Fruit fly (Drosophila melanogaster) whole organism, embryonic: Measurements from ENCODE around the gene DopEcR.
A peak's percentile ranks its signal among the peaks of the same experiment; 100 is the strongest.

Source experiments
- Ada2b ChIP-seq: fragments of 200-800 bp; sonication (Bioruptor generic); IDR thresholded peaks from 2 replicates; pipeline ENCODE4 v1.3.6; 2022; ENCODE audit warnings: missing biosample characterization, missing genetic modification characterization
- Bdp1 ChIP-seq: fragments of 200-800 bp; sonication (Bioruptor generic); optimal IDR thresholded peaks from 3 replicates; lab custom pipeline; 2016; ENCODE audit warnings: missing biosample characterization, missing genetic modification characterization
- Blimp-1 ChIP-seq: fragments of 200-800 bp; sonication (Bioruptor generic); optimal IDR thresholded peaks from 3 replicates; lab custom pipeline; 2018; ENCODE audit warnings: missing biosample characterization, missing genetic modification characterization, mild to moderate bottlenecking, moderate library complexity, missing genetic modification reagents
- CG1024 ChIP-seq: fragments of 200-800 bp; sonication (Bioruptor generic); IDR thresholded peaks from 2 replicates; pipeline ENCODE4 v1.3.6; 2022; ENCODE audit warnings: missing biosample characterization, missing genetic modification characterization
- CG10565 ChIP-seq: fragments of 200-800 bp; sonication (Bioruptor generic); optimal IDR thresholded peaks from 3 replicates; lab custom pipeline; 2016; ENCODE audit warnings: missing biosample characterization, mild to moderate bottlenecking, missing genetic modification characterization
- CG11504 ChIP-seq: fragments of 200-800 bp; sonication (Bioruptor generic); optimal IDR thresholded peaks from 3 replicates; lab custom pipeline; 2019; ENCODE audit warnings: missing biosample characterization, mild to moderate bottlenecking, missing genetic modification characterization, moderate library complexity
- CG12104 ChIP-seq: fragments of 200-800 bp; sonication (Bioruptor generic); optimal IDR thresholded peaks from 3 replicates; lab custom pipeline; 2016; ENCODE audit warnings: missing biosample characterization, missing genetic modification characterization
- CG12219 ChIP-seq: fragments of 200-800 bp; sonication (Bioruptor generic); optimal IDR thresholded peaks from 3 replicates; lab custom pipeline; 2018; ENCODE audit warnings: missing biosample characterization, mild to moderate bottlenecking, missing genetic modification characterization
- CG1233 ChIP-seq: fragments of 200-800 bp; sonication (Bioruptor generic); optimal IDR thresholded peaks from 4 replicates; lab custom pipeline; 2018; ENCODE audit warnings: missing biosample characterization, mild to moderate bottlenecking, missing genetic modification characterization
- CG13624 ChIP-seq: fragments of 200-800 bp; sonication (Bioruptor generic); optimal IDR thresholded peaks from 2 replicates; lab custom pipeline; 2016; ENCODE audit warnings: missing biosample characterization, missing genetic modification characterization
- CG14860 ChIP-seq: fragments of 200-800 bp; sonication (Bioruptor generic); IDR thresholded peaks from 3 replicates; pipeline ENCODE4 v1.3.6; 2022; ENCODE audit warnings: missing biosample characterization, missing genetic modification characterization; ENCODE audit not compliant: partially characterized antibody
- CG14965 ChIP-seq: fragments of 200-800 bp; sonication (Bioruptor generic); optimal IDR thresholded peaks from 2 replicates; lab custom pipeline; 2016; ENCODE audit warnings: missing biosample characterization, missing genetic modification characterization, borderline replicate concordance
- CG15011 ChIP-seq: fragments of 200-800 bp; sonication (Bioruptor generic); optimal IDR thresholded peaks from 3 replicates; lab custom pipeline; 2018; ENCODE audit warnings: missing biosample characterization, mild to moderate bottlenecking, missing genetic modification characterization
- CG15601 ChIP-seq: fragments of 200-800 bp; sonication (Bioruptor generic); optimal IDR thresholded peaks from 3 replicates; lab custom pipeline; 2019; ENCODE audit warnings: missing biosample characterization, mild to moderate bottlenecking, missing genetic modification characterization, moderate library complexity
- CG1603 ChIP-seq: fragments of 200-800 bp; sonication (Bioruptor generic); optimal IDR thresholded peaks from 2 replicates; lab custom pipeline; 2019; ENCODE audit warnings: missing biosample characterization, mild to moderate bottlenecking, missing genetic modification characterization, moderate library complexity
- CG1792 ChIP-seq: fragments of 200-800 bp; sonication (Bioruptor generic); optimal IDR thresholded peaks from 2 replicates; lab custom pipeline; 2016; ENCODE audit warnings: missing biosample characterization, missing genetic modification characterization
- CG18764 ChIP-seq: fragments of 200-800 bp; sonication (Bioruptor generic); optimal IDR thresholded peaks from 3 replicates; lab custom pipeline; 2016; ENCODE audit warnings: missing biosample characterization, missing genetic modification characterization
- CG2678 ChIP-seq: fragments of 200-800 bp; sonication (Bioruptor generic); optimal IDR thresholded peaks from 3 replicates; lab custom pipeline; 2019; ENCODE audit warnings: missing biosample characterization, mild to moderate bottlenecking, missing genetic modification characterization, moderate library complexity
- CG2875 ChIP-seq: fragments of 200-800 bp; sonication (Bioruptor generic); optimal IDR thresholded peaks from 2 replicates; lab custom pipeline; 2017; ENCODE audit warnings: missing biosample characterization, mild to moderate bottlenecking, missing genetic modification characterization, missing genetic modification reagents
- CG33213 ChIP-seq: fragments of 200-800 bp; sonication (Bioruptor generic); optimal IDR thresholded peaks from 3 replicates; lab custom pipeline; 2016; ENCODE audit warnings: missing biosample characterization, missing genetic modification characterization
- CG34224 ChIP-seq: fragments of 200-800 bp; sonication (Bioruptor generic); IDR thresholded peaks from 3 replicates; pipeline ENCODE4 v1.3.6; 2022; ENCODE audit warnings: missing biosample characterization, missing genetic modification characterization; ENCODE audit not compliant: partially characterized antibody
- CG6683 ChIP-seq: fragments of 200-800 bp; sonication (Bioruptor generic); optimal IDR thresholded peaks from 2 replicates; lab custom pipeline; 2017; ENCODE audit warnings: missing biosample characterization, mild to moderate bottlenecking, missing genetic modification characterization, missing genetic modification reagents
- CG8359 ChIP-seq: fragments of 200-800 bp; sonication (Bioruptor generic); optimal IDR thresholded peaks from 2 replicates; lab custom pipeline; 2017; ENCODE audit warnings: missing biosample characterization, mild to moderate bottlenecking, missing genetic modification characterization, borderline replicate concordance
- CG8944 ChIP-seq: fragments of 200-800 bp; sonication (Bioruptor generic); optimal IDR thresholded peaks from 3 replicates; lab custom pipeline; 2016; ENCODE audit warnings: missing biosample characterization, missing genetic modification characterization
- CG9797 ChIP-seq: fragments of 200-800 bp; sonication (Bioruptor generic); optimal IDR thresholded peaks from 3 replicates; lab custom pipeline; 2018; ENCODE audit warnings: missing biosample characterization, mild to moderate bottlenecking, missing genetic modification characterization
- CHES-1-like ChIP-seq: fragments of 200-800 bp; sonication (Bioruptor generic); optimal IDR thresholded peaks from 2 replicates; lab custom pipeline; 2016; ENCODE audit warnings: missing biosample characterization, missing genetic modification characterization
- CkIIα-i1 ChIP-seq: fragments of 200-800 bp; sonication (Bioruptor generic); IDR thresholded peaks from 2 replicates; pipeline ENCODE4 v1.3.6; 2022; ENCODE audit warnings: missing biosample characterization, missing genetic modification characterization
- Dad ChIP-seq: fragments of 200-800 bp; sonication (Bioruptor generic); optimal IDR thresholded peaks from 3 replicates; lab custom pipeline; 2016; ENCODE audit warnings: missing biosample characterization, missing genetic modification characterization
- HLHmδ ChIP-seq: fragments of 200-800 bp; sonication (Bioruptor generic); optimal IDR thresholded peaks from 2 replicates; lab custom pipeline; 2018; ENCODE audit warnings: missing biosample characterization, mild to moderate bottlenecking, missing genetic modification characterization, moderate library complexity
- HmgD ChIP-seq: fragments of 200-800 bp; sonication (Bioruptor generic); optimal IDR thresholded peaks from 3 replicates; lab custom pipeline; 2016; ENCODE audit warnings: missing biosample characterization, missing genetic modification characterization
- Lpt ChIP-seq: fragments of >200 bp; optimal IDR thresholded peaks from 2 replicates; lab custom pipeline; 2018; ENCODE audit warnings: missing biosample characterization, missing genetic modification characterization
- MBD-R2 ChIP-seq: fragments of 200-800 bp; sonication (Bioruptor generic); IDR thresholded peaks from 2 replicates; pipeline ENCODE4 v1.3.6; 2022; ENCODE audit warnings: missing biosample characterization, missing genetic modification characterization
- MTF-1 ChIP-seq: fragments of 200-800 bp; sonication (Bioruptor generic); optimal IDR thresholded peaks from 2 replicates; lab custom pipeline; 2018; ENCODE audit warnings: missing biosample characterization, mild to moderate bottlenecking, missing genetic modification characterization, borderline replicate concordance
- Rfx ChIP-seq: fragments of 200-800 bp; sonication (Bioruptor generic); IDR thresholded peaks from 2 replicates; pipeline ENCODE4 v1.3.6; 2022; ENCODE audit warnings: missing biosample characterization, missing genetic modification characterization
- YL-1 ChIP-seq: fragments of 200-800 bp; sonication (Bioruptor generic); optimal IDR thresholded peaks from 3 replicates; lab custom pipeline; 2017; ENCODE audit warnings: missing biosample characterization, mild to moderate bottlenecking, missing genetic modification characterization
- aop ChIP-seq: fragments of 200-800 bp; sonication (Bioruptor generic); IDR thresholded peaks from 2 replicates; pipeline ENCODE4 v1.3.6; 2022; ENCODE audit warnings: missing biosample characterization, missing genetic modification characterization
- ato ChIP-seq: fragments of 200-800 bp; sonication (Bioruptor generic); IDR thresholded peaks from 2 replicates; pipeline ENCODE4 v1.3.6; 2022; ENCODE audit warnings: missing biosample characterization, missing genetic modification characterization; ENCODE audit not compliant: partially characterized antibody
- cad ChIP-seq: fragments of >200 bp; optimal IDR thresholded peaks from 2 replicates; lab custom pipeline; 2017; ENCODE audit warnings: missing biosample characterization, missing genetic modification characterization
- disco-r ChIP-seq: fragments of 200-800 bp; sonication (Bioruptor generic); optimal IDR thresholded peaks from 2 replicates; lab custom pipeline; 2016; ENCODE audit warnings: missing biosample characterization, missing genetic modification characterization
- dmrt11E ChIP-seq: fragments of 200-800 bp; sonication (Bioruptor generic); optimal IDR thresholded peaks from 3 replicates; lab custom pipeline; 2018; ENCODE audit warnings: missing biosample characterization, mild to moderate bottlenecking, missing genetic modification characterization, moderate library complexity
- gce ChIP-seq: fragments of 200-800 bp; sonication (Bioruptor generic); IDR thresholded peaks from 3 replicates; pipeline ENCODE4 v1.3.6; 2022; ENCODE audit warnings: missing biosample characterization, missing genetic modification characterization
- gro ChIP-seq: fragments of 200-800 bp; sonication (Bioruptor generic); optimal IDR thresholded peaks from 2 replicates; lab custom pipeline; 2016; ENCODE audit warnings: missing biosample characterization, missing genetic modification characterization
- lov ChIP-seq, 2 experiments: fragments of 200-800 bp in 1 of 2; fragments of >200 bp in 1 of 2; sonication (Bioruptor generic) in 1 of 2; IDR thresholded peaks in 1 of 2; optimal IDR thresholded peaks in 1 of 2; 2 replicates in 1 of 2; 3 replicates in 1 of 2; pipeline versions ENCODE4 v1.3.6 to Lab custom; 2017 to 2022; ENCODE audit warnings: missing biosample characterization in 1 of 2, missing genetic modification characterization in 1 of 2
- mld ChIP-seq: fragments of 200-800 bp; sonication (Bioruptor generic); IDR thresholded peaks from 3 replicates; pipeline ENCODE4 v1.3.6; 2022; ENCODE audit warnings: missing biosample characterization, missing genetic modification characterization; ENCODE audit not compliant: partially characterized antibody
- nerfin-2 ChIP-seq: fragments of 200-800 bp; sonication (Bioruptor generic); IDR thresholded peaks from 2 replicates; pipeline ENCODE4 v1.3.6; 2022; ENCODE audit warnings: missing biosample characterization, missing genetic modification characterization; ENCODE audit not compliant: partially characterized antibody
- twi ChIP-seq: fragments of 200-800 bp; optimal IDR thresholded peaks from 2 replicates; lab custom pipeline; 2019; ENCODE audit warnings: missing biosample characterization, mild to moderate bottlenecking, missing genetic modification characterization, moderate library complexity

The DopEcR gene

dm6 chr3L:4363887-4364794 lies 16.0 kb downstream of the DopEcR start, which contains the start of the genes Cip4 and mRpS6 (continued):
- TF ChIP-seq CG1233 (GFP tag; lab: Kevin White, UChicago) (peak; percentile 84), CG34224 (GFP tag; lab: Robert Waterston, UW) (no peak; the same call in 2 of the 3 replicates), nerfin-2 (no peak), CG14860 (GFP tag; lab: Robert Waterston, UW) (no peak), Blimp-1 (no peak), CG15601 (tag; lab: Kevin White, UChicago) (peak; percentile 81), Ada2b (GFP tag; lab: Robert Waterston, UW) (peak; percentile 47), disco-r (no peak), Lpt (GFP tag; lab: Kevin White, UChicago) (no peak), CG2678 (peak; percentile 86), CG12219 (peak; percentile 50), aop (peak; percentile 75; the same call in 1 of the 2 replicates), CkIIα-i1 (GFP tag; lab: Robert Waterston, UW) (no peak), CHES-1-like (GFP tag; lab: Kevin White, UChicago) (peak; percentile 16), HLHmδ (GFP tag; lab: Kevin White, UChicago) (peak; percentile 58), ato (GFP tag; lab: Robert Waterston, UW) (0 out of 2 replicates have a peak, but pooled peaks have one; percentile 19), Rfx (GFP tag; lab: Robert Waterston, UW) (peak; percentile 83), Dad (GFP tag; lab: Kevin White, UChicago) (no peak), twi (tag; lab: Kevin White, UChicago) (peak; percentile 73), CG15011 (GFP tag; lab: Kevin White, UChicago) (no peak), MBD-R2 (GFP tag; lab: Robert Waterston, UW) (peak; percentile 79), CG8944 (no peak), CG11504 (tag; lab: Kevin White, UChicago) (no peak), CG2875 (GFP tag; lab: Kevin White, UChicago) (peak; percentile 34), HmgD (GFP tag; lab: Kevin White, UChicago) (no peak), CG12104 (GFP tag; lab: Kevin White, UChicago) (peak; percentile 66), CG13624 (GFP tag; lab: Kevin White, UChicago) (peak; percentile 18), CG33213 (GFP tag; lab: Kevin White, UChicago) (peak; percentile 23), CG8359 (no peak), Bdp1 (peak; percentile 38), gce (0 out of 3 replicates have a peak, but pooled peaks have one; percentile 48), CG1792 (GFP tag; lab: Kevin White, UChicago) (no peak), CG6683 (GFP tag; lab: Kevin White, UChicago) (peak; percentile 48), CG10565 (no peak), mld (0 out of 3 replicates have a peak, but pooled peaks have one; percentile 47), CG9797 (GFP tag; lab: Kevin White, UChicago) (peak; percentile 79), CG14965 (GFP tag; lab: Kevin White, UChicago) (no peak), gro (peak; percentile 59), dmrt11E (tag; lab: Kevin White, UChicago) (peak; percentile 75), MTF-1 (GFP tag; lab: Kevin White, UChicago) (peak; percentile 14), CG1603 (tag; lab: Kevin White, UChicago) (peak; percentile 32), YL-1 (GFP tag; lab: Kevin White, UChicago) (peak; percentile 61), CG1024 (GFP tag; lab: Robert Waterston, UW) (peak; percentile 67), cad (no peak), CG18764 (GFP tag; lab: Kevin White, UChicago) (no peak), lov (optimal IDR thresholded peaks at IDR 0.05; lab: Kevin White, UChicago) (no peak), lov (GFP tag; IDR thresholded peaks at IDR 0.05; lab: Robert Waterston, UW) (peak; percentile 65; the same call in 2 of the 3 replicates)
